Worm (Caenorhabditis elegans) whole organism, midembryonic: Measurements from ENCODE around the gene srh-97.

ENCODE experiments used
- cog-1 ChIP-seq: sonication (generic microtip); optimal IDR thresholded peaks from 2 replicates; lab custom pipeline; 2016; ENCODE audit warnings: missing genetic modification characterization, missing compliant biosample characterization
- tab-1 ChIP-seq: fragments of 200-800 bp; sonication (Bioruptor generic); IDR thresholded peaks from 2 replicates; pipeline ENCODE4 v1.3.6; 2022; ENCODE audit warnings: missing genetic modification characterization, missing compliant biosample characterization
- ztf-29 ChIP-seq: fragments of 200-800 bp; sonication (Bioruptor generic); IDR thresholded peaks from 2 replicates; pipeline ENCODE4 v1.3.6; 2022; ENCODE audit warnings: missing genetic modification reagents, missing genetic modification characterization, missing compliant biosample characterization

ce11 chrV:16987783-16988182 is 29.1 kb upstream of the srh-97 start:
- no peak for TF ChIP-seq cog-1 (tag; lab: Kevin White, UChicago)
- TF ChIP-seq tab-1 = no peak
- no peak for TF ChIP-seq ztf-29 (GFP tag; lab: Robert Waterston, UW)
